Fruit fly (Drosophila melanogaster) whole organism, embryonic: ENCODE measurements around the gene CG16753.
A peak's percentile ranks its signal among the peaks of the same experiment; 100 is the strongest.

Source experiments
- Atf6 ChIP-seq: fragments of 200-800 bp; sonication (Bioruptor generic); IDR thresholded peaks from 2 replicates; pipeline ENCODE4 v1.3.6; 2022; ENCODE audit warnings: missing biosample characterization, missing genetic modification characterization
- Bdp1 ChIP-seq: fragments of 200-800 bp; sonication (Bioruptor generic); optimal IDR thresholded peaks from 3 replicates; lab custom pipeline; 2016; ENCODE audit warnings: missing biosample characterization, missing genetic modification characterization
- CG10654 ChIP-seq: fragments of 200-800 bp; sonication (Bioruptor generic); optimal IDR thresholded peaks from 2 replicates; lab custom pipeline; 2016; ENCODE audit warnings: missing biosample characterization, missing genetic modification characterization
- CG11085 ChIP-seq: fragments of 200-800 bp; sonication (Bioruptor generic); IDR thresholded peaks from 2 replicates; pipeline ENCODE4 v1.3.6; 2022; ENCODE audit warnings: missing biosample characterization, missing genetic modification characterization
- CG12299 ChIP-seq: fragments of 200-800 bp; sonication (Bioruptor generic); optimal IDR thresholded peaks from 2 replicates; lab custom pipeline; 2018; ENCODE audit warnings: missing biosample characterization, mild to moderate bottlenecking, missing genetic modification characterization
- CG14667 ChIP-seq: fragments of 200-800 bp; sonication (Bioruptor generic); IDR thresholded peaks from 2 replicates; pipeline ENCODE4 v1.3.6; 2022; ENCODE audit warnings: missing biosample characterization, missing genetic modification characterization
- CG14710 ChIP-seq: fragments of 200-800 bp; sonication (Bioruptor generic); optimal IDR thresholded peaks from 3 replicates; lab custom pipeline; 2019; ENCODE audit warnings: missing biosample characterization, mild to moderate bottlenecking, missing genetic modification characterization, moderate library complexity
- CG15269 ChIP-seq: fragments of 200-800 bp; sonication (Bioruptor generic); optimal IDR thresholded peaks from 2 replicates; lab custom pipeline; 2018; ENCODE audit warnings: missing biosample characterization, mild to moderate bottlenecking, missing genetic modification characterization, moderate library complexity
- CG17802 ChIP-seq: fragments of 200-800 bp; sonication (Bioruptor generic); optimal IDR thresholded peaks from 2 replicates; lab custom pipeline; 2018; ENCODE audit warnings: missing biosample characterization, mild to moderate bottlenecking, missing genetic modification characterization, moderate library complexity
- CG18262 ChIP-seq: fragments of 200-800 bp; optimal IDR thresholded peaks from 3 replicates; lab custom pipeline; 2019; ENCODE audit warnings: missing biosample characterization, mild to moderate bottlenecking, missing genetic modification characterization, moderate library complexity
- CG18619 ChIP-seq: fragments of 200-800 bp; sonication (Bioruptor generic); optimal IDR thresholded peaks from 3 replicates; lab custom pipeline; 2017; ENCODE audit warnings: missing biosample characterization, mild to moderate bottlenecking, missing genetic modification characterization
- CG3281 ChIP-seq: fragments of 200-800 bp; sonication (Bioruptor generic); optimal IDR thresholded peaks from 3 replicates; lab custom pipeline; 2017; ENCODE audit warnings: missing biosample characterization, mild to moderate bottlenecking, missing genetic modification characterization
- CG43689 ChIP-seq: fragments of 200-800 bp; sonication (Bioruptor generic); IDR thresholded peaks from 2 replicates; pipeline ENCODE4 v1.3.6; 2022; ENCODE audit warnings: missing biosample characterization, missing genetic modification characterization
- CG4617 ChIP-seq: fragments of 200-800 bp; sonication (Bioruptor generic); optimal IDR thresholded peaks from 3 replicates; lab custom pipeline; 2016; ENCODE audit warnings: missing biosample characterization, missing genetic modification characterization, borderline replicate concordance
- CG4730 ChIP-seq: fragments of 200-800 bp; sonication (Bioruptor generic); IDR thresholded peaks from 2 replicates; pipeline ENCODE4 v1.3.6; 2022; ENCODE audit warnings: missing biosample characterization, missing genetic modification characterization
- CG5180 ChIP-seq: fragments of 200-800 bp; sonication (Bioruptor generic); optimal IDR thresholded peaks from 3 replicates; lab custom pipeline; 2017; ENCODE audit warnings: missing biosample characterization, missing genetic modification characterization, mild to moderate bottlenecking, moderate library complexity, missing genetic modification reagents
- CG7372 ChIP-seq: fragments of 200-800 bp; sonication (Bioruptor generic); IDR thresholded peaks from 2 replicates; pipeline ENCODE4 v1.3.6; 2022; ENCODE audit warnings: missing biosample characterization, missing genetic modification characterization
- CG7987 ChIP-seq: fragments of 200-800 bp; sonication (Bioruptor generic); optimal IDR thresholded peaks from 2 replicates; lab custom pipeline; 2018; ENCODE audit warnings: missing biosample characterization, mild to moderate bottlenecking, missing genetic modification characterization, moderate library complexity
- CG9797 ChIP-seq: fragments of 200-800 bp; sonication (Bioruptor generic); optimal IDR thresholded peaks from 3 replicates; lab custom pipeline; 2018; ENCODE audit warnings: missing biosample characterization, mild to moderate bottlenecking, missing genetic modification characterization
- Camta ChIP-seq: fragments of 200-800 bp; sonication (Bioruptor generic); optimal IDR thresholded peaks from 2 replicates; lab custom pipeline; 2016; ENCODE audit warnings: missing biosample characterization, missing genetic modification characterization
- Dip2 ChIP-seq: fragments of 200-800 bp; sonication (Bioruptor generic); IDR thresholded peaks from 2 replicates; pipeline ENCODE4 v1.3.6; 2022; ENCODE audit warnings: missing biosample characterization, missing genetic modification characterization
- E2f1 ChIP-seq: fragments of 200-800 bp; sonication (Bioruptor generic); IDR thresholded peaks from 2 replicates; pipeline ENCODE4 v1.3.6; 2022; ENCODE audit warnings: missing biosample characterization, missing genetic modification characterization
- E2f2 ChIP-seq: fragments of 200-800 bp; sonication (Bioruptor generic); IDR thresholded peaks from 2 replicates; pipeline ENCODE4 v1.3.6; 2022; ENCODE audit warnings: missing biosample characterization, missing genetic modification characterization
- Fer1 ChIP-seq: fragments of 200-800 bp; sonication (Bioruptor generic); optimal IDR thresholded peaks from 2 replicates; lab custom pipeline; 2017; ENCODE audit warnings: missing biosample characterization, mild to moderate bottlenecking, missing genetic modification characterization
- GATAe ChIP-seq: fragments of 200-800 bp; sonication (Bioruptor generic); conservative IDR thresholded peaks from 2 replicates; pipeline ENCODE4 v1.3.6; 2022; ENCODE audit warnings: missing biosample characterization, missing genetic modification characterization
- HHEX ChIP-seq: fragments of 200-800 bp; sonication (Bioruptor generic); optimal IDR thresholded peaks from 3 replicates; lab custom pipeline; 2017; ENCODE audit warnings: missing biosample characterization, mild to moderate bottlenecking, missing genetic modification characterization, missing genetic modification reagents
- Hr3 ChIP-seq: fragments of 200-800 bp; sonication (Bioruptor generic); optimal IDR thresholded peaks from 3 replicates; lab custom pipeline; 2016; ENCODE audit warnings: missing biosample characterization, missing genetic modification characterization
- Meics ChIP-seq: fragments of 200-800 bp; sonication (Bioruptor generic); optimal IDR thresholded peaks from 2 replicates; lab custom pipeline; 2017; ENCODE audit warnings: missing biosample characterization, mild to moderate bottlenecking, missing genetic modification characterization
- Nf-YB ChIP-seq: fragments of 200-800 bp; sonication (Bioruptor generic); optimal IDR thresholded peaks from 3 replicates; lab custom pipeline; 2019; ENCODE audit warnings: missing biosample characterization, mild to moderate bottlenecking, missing genetic modification characterization, moderate library complexity
- NfI ChIP-seq: fragments of 200-800 bp; sonication (Bioruptor generic); optimal IDR thresholded peaks from 3 replicates; lab custom pipeline; 2018; ENCODE audit warnings: missing biosample characterization, mild to moderate bottlenecking, missing genetic modification characterization, moderate library complexity
- Rx ChIP-seq: fragments of 200-800 bp; sonication (Bioruptor generic); IDR thresholded peaks from 2 replicates; pipeline ENCODE4 v1.3.6; 2022; ENCODE audit warnings: missing biosample characterization, missing genetic modification characterization
- Usf ChIP-seq: fragments of 200-800 bp; sonication (Bioruptor generic); optimal IDR thresholded peaks from 2 replicates; lab custom pipeline; 2017; ENCODE audit warnings: missing genotype, missing biosample characterization, missing genetic modification characterization
- aop ChIP-seq: fragments of 200-800 bp; sonication (Bioruptor generic); IDR thresholded peaks from 2 replicates; pipeline ENCODE4 v1.3.6; 2022; ENCODE audit warnings: missing biosample characterization, missing genetic modification characterization
- chif ChIP-seq, 2 experiments: fragments of 200-800 bp; sonication (Bioruptor generic); optimal IDR thresholded peaks; 3 replicates each; lab custom pipeline; 2016; ENCODE audit warnings: missing biosample characterization in 2 of 2, missing genetic modification characterization in 2 of 2
- dysf ChIP-seq: fragments of 200-800 bp; sonication (Bioruptor generic); IDR thresholded peaks from 3 replicates; pipeline ENCODE4 v1.3.6; 2022; ENCODE audit warnings: missing biosample characterization, missing genetic modification characterization
- fd96Cb ChIP-seq: fragments of 200-800 bp; sonication (Bioruptor generic); optimal IDR thresholded peaks from 2 replicates; lab custom pipeline; 2018; ENCODE audit warnings: missing biosample characterization, mild to moderate bottlenecking, missing genetic modification characterization, moderate library complexity
- gcm ChIP-seq: fragments of 200-800 bp; sonication (Bioruptor generic); optimal IDR thresholded peaks from 2 replicates; lab custom pipeline; 2019; ENCODE audit warnings: missing biosample characterization, mild to moderate bottlenecking, missing genetic modification characterization, moderate library complexity
- gro ChIP-seq: fragments of 200-800 bp; sonication (Bioruptor generic); optimal IDR thresholded peaks from 2 replicates; lab custom pipeline; 2016; ENCODE audit warnings: missing biosample characterization, missing genetic modification characterization
- jumu ChIP-seq: fragments of 200-800 bp; sonication (Bioruptor generic); optimal IDR thresholded peaks from 3 replicates; lab custom pipeline; 2016; ENCODE audit warnings: missing biosample characterization, missing genetic modification characterization
- klu ChIP-seq: fragments of 200-800 bp; sonication (Bioruptor generic); IDR thresholded peaks from 2 replicates; pipeline ENCODE4 v1.3.6; 2022; ENCODE audit warnings: missing biosample characterization, missing genetic modification characterization
- kni ChIP-seq: fragments of 200-800 bp; sonication (Bioruptor generic); optimal IDR thresholded peaks from 3 replicates; lab custom pipeline; 2017; ENCODE audit warnings: mild to moderate bottlenecking, missing biosample characterization, missing genetic modification reagents, missing genetic modification characterization
- maf-S ChIP-seq: fragments of 200-800 bp; sonication (Bioruptor generic); optimal IDR thresholded peaks from 2 replicates; lab custom pipeline; 2016; ENCODE audit warnings: missing biosample characterization, missing genetic modification characterization
- nom ChIP-seq: fragments of 200-800 bp; sonication (Bioruptor generic); optimal IDR thresholded peaks from 2 replicates; lab custom pipeline; 2017; ENCODE audit warnings: missing biosample characterization, missing genetic modification characterization, mild to moderate bottlenecking, moderate library complexity, missing genetic modification reagents
- oc ChIP-seq: fragments of 200-800 bp; sonication (Bioruptor generic); optimal IDR thresholded peaks from 2 replicates; lab custom pipeline; 2018; ENCODE audit warnings: missing biosample characterization, mild to moderate bottlenecking, missing genetic modification characterization, moderate library complexity
- odd ChIP-seq: fragments of 200-800 bp; sonication (Bioruptor generic); optimal IDR thresholded peaks from 2 replicates; lab custom pipeline; 2017; ENCODE audit warnings: missing biosample characterization, mild to moderate bottlenecking, missing genetic modification characterization
- slp2 ChIP-seq: fragments of 200-800 bp; sonication (Bioruptor generic); optimal IDR thresholded peaks from 2 replicates; lab custom pipeline; 2016; ENCODE audit warnings: missing biosample characterization, missing genetic modification characterization
- sna ChIP-seq: fragments of 200-800 bp; sonication (Bioruptor generic); IDR thresholded peaks from 2 replicates; pipeline ENCODE4 v1.3.6; 2022; ENCODE audit warnings: missing biosample characterization, missing genetic modification characterization; ENCODE audit not compliant: partially characterized antibody
- sug ChIP-seq: fragments of 200-800 bp; optimal IDR thresholded peaks from 2 replicates; lab custom pipeline; 2019; ENCODE audit warnings: missing biosample characterization, mild to moderate bottlenecking, missing genetic modification characterization, moderate library complexity
- tna ChIP-seq: fragments of 200-800 bp; sonication (Bioruptor generic); IDR thresholded peaks from 2 replicates; pipeline ENCODE4 v1.3.6; 2022; ENCODE audit warnings: missing biosample characterization, missing genetic modification characterization; ENCODE audit not compliant: partially characterized antibody
- tx ChIP-seq: fragments of 200-800 bp; sonication (Bioruptor generic); optimal IDR thresholded peaks from 2 replicates; lab custom pipeline; 2016; ENCODE audit warnings: missing biosample characterization, missing genetic modification characterization

The CG16753 gene

dm6 chr3L:3034779-3035643 lies 19.9 kb upstream of the CG16753 start, which contains the start of gene CG2162 (continued):
- TF ChIP-seq CG4730 (GFP tag; lab: Robert Waterston, UW) = no peak
- no peak for TF ChIP-seq aop (GFP tag; lab: Robert Waterston, UW)
- no peak for TF ChIP-seq Nf-YB
- no peak for TF ChIP-seq CG43689 (GFP tag; lab: Robert Waterston, UW)
- TF ChIP-seq fd96Cb (tag; lab: Kevin White, UChicago) = no peak
- TF ChIP-seq CG14710 (tag; lab: Kevin White, UChicago) = no peak
- no peak for TF ChIP-seq Atf6 (GFP tag; lab: Robert Waterston, UW)
- no peak for TF ChIP-seq CG3281 (GFP tag; lab: Kevin White, UChicago)
- TF ChIP-seq Camta (GFP tag; lab: Kevin White, UChicago) = no peak
- TF ChIP-seq tna (GFP tag; lab: Robert Waterston, UW) = no peak
- TF ChIP-seq CG14667 = no peak
- no peak for TF ChIP-seq jumu (GFP tag; lab: Kevin White, UChicago)
- no peak for TF ChIP-seq CG10654 (GFP tag; lab: Kevin White, UChicago)
- no peak for TF ChIP-seq gcm (GFP tag; lab: Kevin White, UChicago)
- no peak for TF ChIP-seq Rx (GFP tag; lab: Robert Waterston, UW)
- no peak for TF ChIP-seq CG15269 (tag; lab: Kevin White, UChicago)
- TF ChIP-seq CG17802 = no peak
- peak; percentile 24 for TF ChIP-seq Fer1
- no peak for TF ChIP-seq sug (tag; lab: Kevin White, UChicago)
- TF ChIP-seq Usf (GFP tag; lab: Kevin White, UChicago) = no peak
- no peak for TF ChIP-seq CG7372
- TF ChIP-seq Bdp1 (GFP tag; lab: Kevin White, UChicago) = no peak
- TF ChIP-seq sna = no peak
- TF ChIP-seq Dip2 (GFP tag; lab: Robert Waterston, UW) = no peak
- peak; percentile 15 for TF ChIP-seq CG4617 (GFP tag; lab: Kevin White, UChicago)
- no peak for TF ChIP-seq CG7987
- no peak for TF ChIP-seq chif (GFP tag; optimal IDR thresholded peaks at IDR 0.05; lab: Kevin White, UChicago)
- no peak for TF ChIP-seq tx (GFP tag; lab: Kevin White, UChicago)
- no peak for TF ChIP-seq Meics (GFP tag; lab: Kevin White, UChicago)
- TF ChIP-seq E2f2 (GFP tag; lab: Robert Waterston, UW) = peak; percentile 96
- no peak for TF ChIP-seq GATAe (GFP tag; lab: Robert Waterston, UW)
- TF ChIP-seq CG9797 = peak; percentile 61
- no peak for TF ChIP-seq HHEX (GFP tag; lab: Kevin White, UChicago)
- TF ChIP-seq klu (GFP tag; lab: Robert Waterston, UW) = no peak
- TF ChIP-seq nom (GFP tag; lab: Kevin White, UChicago) = no peak
- TF ChIP-seq dysf (GFP tag; lab: Robert Waterston, UW) = no peak
- no peak for TF ChIP-seq CG11085 (GFP tag; lab: Robert Waterston, UW)
- TF ChIP-seq kni = peak; percentile 36
- TF ChIP-seq NfI (GFP tag; lab: Kevin White, UChicago) = no peak
- peak; percentile 34 for TF ChIP-seq gro (GFP tag; lab: Kevin White, UChicago)
- TF ChIP-seq CG18262 (tag; lab: Kevin White, UChicago) = no peak
- TF ChIP-seq Hr3 (GFP tag; lab: Kevin White, UChicago) = no peak
- peak; percentile 40 for TF ChIP-seq CG5180 (GFP tag; lab: Kevin White, UChicago)
- TF ChIP-seq oc (tag; lab: Kevin White, UChicago) = no peak
- no peak for TF ChIP-seq maf-S
- TF ChIP-seq slp2 (GFP tag; lab: Kevin White, UChicago) = no peak
- no peak for TF ChIP-seq CG12299
- no peak for TF ChIP-seq CG18619 (GFP tag; lab: Kevin White, UChicago)
- TF ChIP-seq odd (GFP tag; lab: Kevin White, UChicago) = no peak
- TF ChIP-seq E2f1 = no peak
